Worm (Caenorhabditis elegans) whole organism, mixed stage, embryonic: ENCODE data around the gene T19H12.3.

Experiments
- blmp-1 ChIP-seq: fragments of 150-350 bp; optimal IDR thresholded peaks from 2 replicates; lab custom pipeline; 2014; ENCODE audit warnings: missing biosample characterization, missing genetic modification characterization
- ceh-39 ChIP-seq: fragments of 150-350 bp; optimal IDR thresholded peaks from 2 replicates; lab custom pipeline; 2014; ENCODE audit warnings: missing biosample characterization, missing genetic modification characterization
- ceh-43 ChIP-seq: fragments of 200-800 bp; sonication (Bioruptor generic); optimal IDR thresholded peaks from 2 replicates; lab custom pipeline; 2018; ENCODE audit warnings: mild to moderate bottlenecking, missing genetic modification characterization, moderate library complexity, missing compliant biosample characterization
- ceh-83 ChIP-seq: fragments of 200-800 bp; sonication (Bioruptor generic); optimal IDR thresholded peaks from 2 replicates; lab custom pipeline; 2018; ENCODE audit warnings: mild to moderate bottlenecking, missing genetic modification characterization, missing compliant biosample characterization
- cnd-1 ChIP-seq: fragments of 200-800 bp; sonication (Bioruptor generic); optimal IDR thresholded peaks from 2 replicates; lab custom pipeline; 2018; ENCODE audit warnings: mild to moderate bottlenecking, missing genetic modification characterization, missing compliant biosample characterization
- drap-1 ChIP-seq: fragments of 200-800 bp; sonication (Bioruptor generic); optimal IDR thresholded peaks from 3 replicates; lab custom pipeline; 2018; ENCODE audit warnings: mild to moderate bottlenecking, missing genetic modification characterization, missing compliant biosample characterization
- elt-1 ChIP-seq: sonication (generic microtip); optimal IDR thresholded peaks from 2 replicates; lab custom pipeline; 2017; ENCODE audit warnings: missing genetic modification characterization, mild to moderate bottlenecking, missing compliant biosample characterization, antibody characterized with exemption, moderate library complexity, borderline replicate concordance; ENCODE audit not compliant: insufficient read depth
- flh-1 ChIP-seq: fragments of 200-800 bp; sonication (Bioruptor generic); optimal IDR thresholded peaks from 2 replicates; lab custom pipeline; 2018; ENCODE audit warnings: mild to moderate bottlenecking, missing genetic modification characterization, moderate library complexity, missing compliant biosample characterization
- ham-2 ChIP-seq: fragments of 200-800 bp; sonication (Bioruptor generic); optimal IDR thresholded peaks from 2 replicates; lab custom pipeline; 2018; ENCODE audit warnings: mild to moderate bottlenecking, missing genetic modification characterization, missing compliant biosample characterization
- hlh-1 ChIP-seq: fragments of 150-350 bp; optimal IDR thresholded peaks from 2 replicates; lab custom pipeline; 2014; ENCODE audit warnings: missing biosample characterization, missing genetic modification reagents, missing genetic modification characterization
- lin-13 ChIP-seq: fragments of 150-350 bp; optimal IDR thresholded peaks from 2 replicates; lab custom pipeline; 2014; ENCODE audit warnings: missing biosample characterization, missing genetic modification characterization
- lin-32 ChIP-seq: fragments of 200-800 bp; sonication (Bioruptor generic); optimal IDR thresholded peaks from 2 replicates; lab custom pipeline; 2018; ENCODE audit warnings: mild to moderate bottlenecking, missing genetic modification characterization, missing compliant biosample characterization
- lsy-2 ChIP-seq: fragments of 150-350 bp; optimal IDR thresholded peaks from 2 replicates; lab custom pipeline; 2014; ENCODE audit warnings: missing biosample characterization, missing genetic modification characterization
- mab-5 ChIP-seq: fragments of 150-350 bp; optimal IDR thresholded peaks from 2 replicates; lab custom pipeline; 2014; ENCODE audit warnings: missing biosample characterization, missing genetic modification characterization
- mep-1 ChIP-seq: fragments of 150-350 bp; optimal IDR thresholded peaks from 2 replicates; lab custom pipeline; 2017; ENCODE audit warnings: missing biosample characterization, missing genetic modification reagents, missing genetic modification characterization, inconsistent platforms
- mls-2 ChIP-seq: sonication (generic microtip); optimal IDR thresholded peaks from 2 replicates; lab custom pipeline; 2016; ENCODE audit warnings: mild to moderate bottlenecking, missing genetic modification characterization, moderate library complexity, missing compliant biosample characterization
- nhr-12 ChIP-seq: fragments of 150-350 bp; optimal IDR thresholded peaks from 2 replicates; lab custom pipeline; 2014; ENCODE audit warnings: missing biosample characterization, missing genetic modification characterization
- nhr-237 ChIP-seq: fragments of 150-350 bp; optimal IDR thresholded peaks from 2 replicates; lab custom pipeline; 2014; ENCODE audit warnings: missing biosample characterization, missing genetic modification characterization
- nhr-76 ChIP-seq: sonication (generic microtip); optimal IDR thresholded peaks from 2 replicates; lab custom pipeline; 2017; ENCODE audit warnings: missing biosample characterization, missing genetic modification characterization
- pha-4 ChIP-seq: fragments of 150-350 bp; optimal IDR thresholded peaks from 2 replicates; lab custom pipeline; 2018; ENCODE audit warnings: missing biosample characterization, missing genetic modification reagents, missing genetic modification characterization
- sem-2 ChIP-seq: fragments of 200-800 bp; sonication (Bioruptor generic); optimal IDR thresholded peaks from 2 replicates; lab custom pipeline; 2018; ENCODE audit warnings: mild to moderate bottlenecking, missing genetic modification characterization, missing compliant biosample characterization
- snpc-4 ChIP-seq: fragments of 150-350 bp; optimal IDR thresholded peaks from 2 replicates; lab custom pipeline; 2014; ENCODE audit warnings: missing biosample characterization, missing genetic modification characterization
- sptf-1 ChIP-seq: sonication (generic microtip); optimal IDR thresholded peaks from 2 replicates; lab custom pipeline; 2017; ENCODE audit warnings: mild to moderate bottlenecking, missing genetic modification characterization, moderate library complexity, missing compliant biosample characterization
- tbx-8 ChIP-seq: fragments of 200-800 bp; sonication (Bioruptor generic); optimal IDR thresholded peaks from 2 replicates; lab custom pipeline; 2018; ENCODE audit warnings: mild to moderate bottlenecking, missing genetic modification characterization, moderate library complexity, missing compliant biosample characterization
- unc-120 ChIP-seq: sonication (generic microtip); optimal IDR thresholded peaks from 2 replicates; lab custom pipeline; 2017; ENCODE audit warnings: missing genetic modification characterization, missing compliant biosample characterization; ENCODE audit not compliant: poor library complexity, severe bottlenecking
- unc-39 ChIP-seq: fragments of 150-350 bp; optimal IDR thresholded peaks from 2 replicates; lab custom pipeline; 2014; ENCODE audit warnings: missing biosample characterization, missing genetic modification characterization
- unc-62 ChIP-seq: fragments of 150-350 bp; optimal IDR thresholded peaks from 2 replicates; lab custom pipeline; 2014; ENCODE audit warnings: missing biosample characterization, missing genetic modification reagents, missing genetic modification characterization
- zip-8 ChIP-seq: fragments of 150-350 bp; optimal IDR thresholded peaks from 2 replicates; lab custom pipeline; 2014; ENCODE audit warnings: missing biosample characterization, missing genetic modification characterization
- ztf-11 ChIP-seq: fragments of 150-350 bp; optimal IDR thresholded peaks from 2 replicates; lab custom pipeline; 2014; ENCODE audit warnings: missing biosample characterization, missing genetic modification characterization

T19H12.3 gene

DNA sequence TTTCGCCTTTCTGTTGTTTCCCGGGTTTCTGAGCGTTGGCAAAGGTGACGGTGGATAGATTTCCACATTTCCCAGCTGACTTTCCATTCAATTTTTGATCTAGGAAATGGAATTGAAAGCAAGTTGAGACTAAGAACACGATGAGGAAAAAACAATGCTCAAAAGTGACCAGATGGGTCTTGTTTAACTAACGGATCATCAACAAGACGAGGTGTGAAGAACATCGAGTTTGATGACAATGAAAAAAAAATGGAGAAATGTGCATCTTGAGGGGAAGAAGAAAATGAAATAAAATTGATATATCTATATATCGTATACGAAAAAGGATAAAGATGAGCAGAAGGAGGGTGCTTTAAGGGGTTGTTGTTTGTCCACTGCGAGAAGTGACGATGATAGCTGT is 7.9 kb upstream of the T19H12.3 start, which contains the start of gene T19H12.6:
TSS of gene T19H12.6 (minus strand) at position 101 of the 400 bp plus-strand sequence.
- TF ChIP-seq sptf-1 (tag; lab: Kevin White, UChicago) (no peak), zip-8 (tag; lab: Kevin White, UChicago) (no peak), ham-2 (GFP tag; lab: Kevin White, UChicago) (no peak), blmp-1 (tag; lab: Kevin White, UChicago) (no peak), sem-2 (GFP tag; lab: Kevin White, UChicago) (no peak), mls-2 (tag; lab: Kevin White, UChicago) (no peak)

DNA sequence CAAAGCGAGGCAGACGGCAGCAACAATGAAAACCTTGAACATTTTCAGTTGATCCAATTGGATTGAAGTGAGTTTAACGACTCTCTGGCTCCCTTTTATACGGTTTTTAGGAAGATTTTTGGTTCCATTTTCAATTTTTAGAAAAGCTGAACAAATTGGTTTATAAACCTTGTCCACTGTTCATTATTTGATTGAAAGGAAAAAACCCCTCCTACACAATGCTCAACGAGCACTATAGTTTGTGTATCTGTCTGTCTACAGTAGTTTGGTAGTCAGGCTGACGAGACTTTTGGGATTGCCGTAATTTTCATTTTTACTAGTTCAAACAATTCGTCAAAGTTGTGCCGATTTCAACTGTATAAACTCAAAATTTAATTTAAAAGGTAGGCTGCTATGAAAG is 6.2 kb upstream of the T19H12.3 start, which contains the start of gene T19H12.15:
TSS of gene T19H12.15 (minus strand) at position 101 of the 400 bp plus-strand sequence.
- TF ChIP-seq ztf-11 (no peak), ham-2 (GFP tag; lab: Kevin White, UChicago) (no peak), sem-2 (GFP tag; lab: Kevin White, UChicago) (no peak), cnd-1 (tag; lab: Kevin White, UChicago) (no peak), pha-4 (tag; lab: Kevin White, UChicago) (no peak), tbx-8 (GFP tag; lab: Kevin White, UChicago) (no peak), nhr-76 (tag; lab: Kevin White, UChicago) (no peak), ceh-43 (GFP tag; lab: Kevin White, UChicago) (no peak), unc-120 (no peak)
- TF ChIP-seq, all 35 proteins: peak for 0

ce11 chrV:4881377-4881776 is 4.1 kb upstream of the T19H12.3 start, which contains the start of gene str-32:
Gene str-32 (minus strand): TSS chrV:4881477.
- TF ChIP-seq unc-120 (no peak), lin-32 (GFP tag; lab: Kevin White, UChicago) (no peak), lsy-2 (tag; lab: Kevin White, UChicago) (no peak), snpc-4 (tag; lab: Kevin White, UChicago) (no peak), elt-1 (no peak), ceh-83 (no peak), hlh-1 (no peak), mab-5 (tag; lab: Kevin White, UChicago) (no peak)

ce11 chrV:4884490-4884889 is 982 bp upstream of the T19H12.3 start, which contains the start of gene T19H12.12:
Gene T19H12.12 (plus strand): TSS chrV:4884790.
- TF ChIP-seq lin-13 (tag; lab: Kevin White, UChicago) = no peak
- no peak for TF ChIP-seq ceh-43 (GFP tag; lab: Kevin White, UChicago)
- no peak for TF ChIP-seq sem-2 (GFP tag; lab: Kevin White, UChicago)
- no peak for TF ChIP-seq snpc-4 (tag; lab: Kevin White, UChicago)
- no peak for TF ChIP-seq ceh-39
- TF ChIP-seq mep-1 (tag; lab: Kevin White, UChicago) = no peak
- TF ChIP-seq, all 35 proteins: peak for 0

DNA sequence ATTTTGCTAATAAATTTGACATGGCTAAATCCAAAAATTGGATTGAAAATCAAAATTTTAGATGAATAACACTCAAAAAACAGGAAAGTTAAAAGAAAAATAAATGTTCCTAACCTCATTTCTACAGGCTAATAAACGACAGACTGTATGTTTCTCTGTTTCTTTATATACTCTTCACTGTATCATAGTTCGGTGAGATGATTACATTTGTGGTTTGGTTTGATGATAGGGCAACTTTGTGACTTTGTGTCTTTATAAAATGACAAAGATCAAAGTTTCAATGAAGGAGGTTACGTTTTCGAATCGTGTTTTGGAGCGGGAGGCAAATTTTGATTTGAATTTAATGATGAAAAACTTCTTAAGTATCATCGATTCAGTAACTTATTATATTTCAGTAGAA is 4.0 kb downstream of the T19H12.3 start, which contains the start of gene ugt-12:
TSS of gene ugt-12 (minus strand) at position 153 of the 400 bp plus-strand sequence.
- TF ChIP-seq mab-5 (tag; lab: Kevin White, UChicago) (no peak), lsy-2 (tag; lab: Kevin White, UChicago) (no peak), pha-4 (tag; lab: Kevin White, UChicago) (no peak), nhr-237 (tag; lab: Kevin White, UChicago) (no peak), cnd-1 (tag; lab: Kevin White, UChicago) (no peak), nhr-12 (no peak), mls-2 (tag; lab: Kevin White, UChicago) (no peak), sem-2 (GFP tag; lab: Kevin White, UChicago) (no peak), snpc-4 (tag; lab: Kevin White, UChicago) (no peak), ceh-83 (no peak), lin-13 (tag; lab: Kevin White, UChicago) (no peak), ceh-43 (GFP tag; lab: Kevin White, UChicago) (no peak), mep-1 (tag; lab: Kevin White, UChicago) (no peak), ham-2 (GFP tag; lab: Kevin White, UChicago) (no peak), hlh-1 (no peak), unc-39 (no peak), sptf-1 (tag; lab: Kevin White, UChicago) (no peak)

- TF ChIP-seq flh-1 (no peak), drap-1 (GFP tag; lab: Kevin White, UChicago) (no peak), lsy-2 (tag; lab: Kevin White, UChicago) (peak; percentile 50), unc-62 (no peak)
These were observed 4.6 kb downstream of the T19H12.3 start, which contains the start of gene T19H12.2 for ce11 chrV:4889976-4890479. Gene T19H12.2 (plus strand): TSS chrV:4890429.
